Worm (Caenorhabditis elegans): ENCODE data around the gene haao-1.

haao-1 gene

ce11 chrV:9503152-9503817 lies 1.4 kb upstream of the haao-1 start (continued):
- TF ChIP-seq fkh-4 (tag; optimal IDR thresholded peaks at IDR 0.05; ENCODE audit: borderline replicate concordance) (no peak), Y116A8C.19 (tag; optimal IDR thresholded peaks at IDR 0.05; ENCODE audit: borderline replicate concordance) (no peak), mdl-1 (tag; optimal IDR thresholded peaks at IDR 0.05) (peak in 1 of 2 experiments; percentile 76), grh-1 (GFP tag; IDR thresholded peaks at IDR 0.05) (peak; percentile 41), egl-27 (tag; optimal IDR thresholded peaks at IDR 0.05) (no peak), C34B4.2 (tag; optimal IDR thresholded peaks at IDR 0.05) (no peak), lin-35 (GFP tag; optimal IDR thresholded peaks at IDR 0.05) (peak; percentile 61), mab-9 (GFP tag; IDR thresholded peaks at IDR 0.05) (peak; percentile 60), unc-62 (GFP tag; optimal IDR thresholded peaks at IDR 0.05) (no peak), lin-39 (tag; optimal IDR thresholded peaks at IDR 0.05) (peak; percentile 18), ces-1 (GFP tag; optimal IDR thresholded peaks at IDR 0.05) (no peak), fkh-10 (GFP tag; optimal IDR thresholded peaks at IDR 0.05) (peak; percentile 40), irx-1 (tag; optimal IDR thresholded peaks at IDR 0.05) (peak; percentile 70), nhr-71 (tag; optimal IDR thresholded peaks at IDR 0.05) (peak; percentile 87), nhr-77 (tag; optimal IDR thresholded peaks at IDR 0.05) (peak; percentile 65), nhr-237 (tag; optimal IDR thresholded peaks at IDR 0.05) (no peak), hpl-2 (GFP tag; optimal IDR thresholded peaks at IDR 0.05) (no peak), ceh-82 (tag; optimal IDR thresholded peaks at IDR 0.05) (peak in 2 of 3 experiments; percentile 38 to 71), dsc-1 (tag; optimal IDR thresholded peaks at IDR 0.05) (peak; percentile 81), unc-86 (tag; optimal IDR thresholded peaks at IDR 0.05) (peak; percentile 66), lsy-2 (tag; optimal IDR thresholded peaks at IDR 0.05) (peak; percentile 56 to 71), nhr-11 (tag; optimal IDR thresholded peaks at IDR 0.05) (no peak), xbp-1 (tag; optimal IDR thresholded peaks at IDR 0.05) (peak; percentile 69), ceh-88 (GFP tag; IDR thresholded peaks at IDR 0.05) (0 out of 2 replicates have a peak, but pooled peaks have one; percentile 20), F16B12.6 (tag; optimal IDR thresholded peaks at IDR 0.05) (peak; percentile 6), aly-2 (tag; optimal IDR thresholded peaks at IDR 0.05) (peak; percentile 19), ets-5 (GFP tag; IDR thresholded peaks at IDR 0.05) (no peak), ama-1 (optimal IDR thresholded peaks at IDR 0.05) (peak; percentile 5), vab-15 (tag; optimal IDR thresholded peaks at IDR 0.05) (no peak), egl-13 (tag; optimal IDR thresholded peaks at IDR 0.05) (peak; percentile 67), hlh-4 (tag; optimal IDR thresholded peaks at IDR 0.05) (no peak), jun-1 (tag; optimal IDR thresholded peaks at IDR 0.05) (peak; percentile 10), mep-1 (tag; optimal IDR thresholded peaks at IDR 0.05) (peak; percentile 75), sup-37 (GFP tag; optimal IDR thresholded peaks at IDR 0.05) (no peak), nhr-90 (tag; optimal IDR thresholded peaks at IDR 0.05; ENCODE audit: poor library complexity) (peak; percentile 83), fkh-8 (tag; optimal IDR thresholded peaks at IDR 0.05) (peak; percentile 68), snpc-4 (tag; optimal IDR thresholded peaks at IDR 0.05) (peak; percentile 95), unc-98 (GFP tag; IDR thresholded peaks at IDR 0.05) (peak; percentile 43; the same call in 1 of the 2 replicates), ceh-8 (GFP tag; optimal IDR thresholded peaks at IDR 0.05) (peak; percentile 62), lir-3 (tag; optimal IDR thresholded peaks at IDR 0.05; ENCODE audit: poor library complexity) (peak; percentile 35), aha-1 (tag; optimal IDR thresholded peaks at IDR 0.05) (no peak), mef-2 (tag; optimal IDR thresholded peaks at IDR 0.05) (no peak), elt-2 (tag; optimal IDR thresholded peaks at IDR 0.05) (peak; percentile 68), hlh-17 (GFP tag; optimal IDR thresholded peaks at IDR 0.05; ENCODE audit: borderline replicate concordance) (no peak), zip-4 (GFP tag; optimal IDR thresholded peaks at IDR 0.05) (no peak), nhr-19 (GFP tag; conservative IDR thresholded peaks at IDR 0.05) (peak; percentile 81)

All from whole organism, L1 larva.